Worm (Caenorhabditis elegans): ENCODE results near the gene F36H9.10.

F36H9.10 gene

ce11 chrV:1794218-1794617 is 3.8 kb upstream of the F36H9.10 start, which contains the start of gene F36H9.1:
Gene F36H9.1, plus strand, starts transcription at chrV:1794518.
- TF ChIP-seq ama-1 (optimal IDR thresholded peaks at IDR 0.05) (no peak), lin-15B (tag; optimal IDR thresholded peaks at IDR 0.05) (no peak), fkh-10 (GFP tag; optimal IDR thresholded peaks at IDR 0.05) (no peak), zag-1 (tag; optimal IDR thresholded peaks at IDR 0.05) (no peak), ceh-9 (tag; optimal IDR thresholded peaks at IDR 0.05) (no peak), nhr-67 (tag; optimal IDR thresholded peaks at IDR 0.05) (no peak), ceh-16 (tag; optimal IDR thresholded peaks at IDR 0.05) (no peak), R02D3.7 (tag; optimal IDR thresholded peaks at IDR 0.05) (no peak), egl-5 (tag; optimal IDR thresholded peaks at IDR 0.05) (no peak), pha-4 (tag; optimal IDR thresholded peaks at IDR 0.05) (no peak), pqm-1 (tag; optimal IDR thresholded peaks at IDR 0.05) (no peak)

ce11 chrV:1803043-1803442 is 5.0 kb downstream of the F36H9.10 start, which contains the start of gene srt-41:
Gene srt-41, minus strand, starts transcription at chrV:1803143.
- TF ChIP-seq egl-5 (tag; optimal IDR thresholded peaks at IDR 0.05) = no peak

ce11 chrV:1804034-1804542 is 6.1 kb downstream of the F36H9.10 start:
- TF ChIP-seq eor-1 (tag; optimal IDR thresholded peaks at IDR 0.05) (no peak), nfya-1 (tag; optimal IDR thresholded peaks at IDR 0.05; ENCODE audit: insufficient read depth) (peak; percentile 12), pha-4 (tag; optimal IDR thresholded peaks at IDR 0.05) (peak; percentile 37), ama-1 (optimal IDR thresholded peaks at IDR 0.05) (peak; percentile 92)

- TF ChIP-seq sea-2 (GFP tag; optimal IDR thresholded peaks at IDR 0.05) (peak; percentile 65), eor-1 (tag; optimal IDR thresholded peaks at IDR 0.05) (peak in 1 of 2 experiments; percentile 69), elt-2 (tag; optimal IDR thresholded peaks at IDR 0.05) (peak; percentile 28), ama-1 (optimal IDR thresholded peaks at IDR 0.05) (peak; percentile 95), pha-4 (tag; optimal IDR thresholded peaks at IDR 0.05) (peak; percentile 62), ztf-11 (tag; optimal IDR thresholded peaks at IDR 0.05) (no peak), aly-2 (tag; optimal IDR thresholded peaks at IDR 0.05) (no peak), hmg-11 (tag; optimal IDR thresholded peaks at IDR 0.05) (peak; percentile 29), nhr-25 (tag; optimal IDR thresholded peaks at IDR 0.05) (peak; percentile 6), nhr-237 (tag; optimal IDR thresholded peaks at IDR 0.05) (no peak), lsy-12 (tag; optimal IDR thresholded peaks at IDR 0.05) (peak; percentile 46), tbx-2 (tag; optimal IDR thresholded peaks at IDR 0.05) (no peak), lin-39 (tag; optimal IDR thresholded peaks at IDR 0.05) (peak; percentile 49), skn-1 (tag; optimal IDR thresholded peaks at IDR 0.05) (peak; percentile 40), lin-15B (tag; optimal IDR thresholded peaks at IDR 0.05) (no peak), nfya-1 (tag; optimal IDR thresholded peaks at IDR 0.05; ENCODE audit: insufficient read depth) (peak; percentile 81)
These were observed 6.9 kb downstream of the F36H9.10 start, which contains the start of the genes hsp-16.2 and hsp-16.41 for ce11 chrV:1804645-1805559. Gene hsp-16.2, minus strand, starts transcription at chrV:1804957. Gene hsp-16.41, plus strand, starts transcription at chrV:1805178.

- no peak for TF ChIP-seq lin-15B (tag; optimal IDR thresholded peaks at IDR 0.05)
- peak; percentile 30 for TF ChIP-seq nfya-1 (tag; optimal IDR thresholded peaks at IDR 0.05; ENCODE audit: insufficient read depth)
- no peak for TF ChIP-seq pqm-1 (tag; optimal IDR thresholded peaks at IDR 0.05)
- TF ChIP-seq pha-4 (tag; optimal IDR thresholded peaks at IDR 0.05) = peak; percentile 49
- TF ChIP-seq ama-1 (optimal IDR thresholded peaks at IDR 0.05) = peak; percentile 92
- peak; percentile 19 for TF ChIP-seq egl-5 (tag; optimal IDR thresholded peaks at IDR 0.05)
- peak; percentile 13 for TF ChIP-seq nhr-25 (tag; optimal IDR thresholded peaks at IDR 0.05)
These were observed 7.8 kb downstream of the F36H9.10 start for ce11 chrV:1805724-1806316.

- no peak for TF ChIP-seq nhr-77 (tag; optimal IDR thresholded peaks at IDR 0.05)
- TF ChIP-seq fos-1 (tag; optimal IDR thresholded peaks at IDR 0.05) = no peak
- TF ChIP-seq jun-1 (tag; optimal IDR thresholded peaks at IDR 0.05) = no peak
- TF ChIP-seq snpc-4 (tag; optimal IDR thresholded peaks at IDR 0.05) = no peak
- TF ChIP-seq nhr-76 (tag; optimal IDR thresholded peaks at IDR 0.05) = no peak
- TF ChIP-seq mml-1 (tag; optimal IDR thresholded peaks at IDR 0.05) = no peak
These were observed 9.2 kb downstream of the F36H9.10 start, which contains the start of gene srt-42 for ce11 chrV:1807160-1807559. Gene srt-42, plus strand, starts transcription at chrV:1807460.

Measured in whole organism, L3 larva.